Worm (Caenorhabditis elegans): Measurements from ENCODE around the gene T25B9.3.

The T25B9.3 gene

DNA sequence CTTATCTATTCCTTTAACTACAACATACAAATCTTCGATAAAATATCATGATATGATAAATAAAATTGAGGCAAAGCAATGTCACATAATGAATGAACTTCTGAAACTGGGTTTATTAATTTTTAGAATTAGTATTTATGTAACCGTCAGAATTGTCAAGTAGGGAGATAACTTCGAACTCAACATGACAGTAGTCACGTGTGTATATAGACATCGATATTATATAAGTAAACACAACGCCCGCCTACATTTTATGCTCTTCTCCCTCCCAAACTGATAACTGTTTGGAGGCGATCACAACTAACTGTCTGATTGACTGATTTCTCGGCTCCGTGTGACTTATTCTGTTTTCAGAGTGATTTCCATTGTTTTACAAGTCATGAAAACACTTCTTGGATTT lies 16.8 kb downstream of the T25B9.3 start, which contains the start of gene ugt-54:
TSS of gene ugt-54 (plus strand) at position 355 of the 400 bp plus-strand sequence.
- TF ChIP-seq C34F6.9 (tag; optimal IDR thresholded peaks at IDR 0.05): no peak
- TF ChIP-seq nhr-21 (tag; optimal IDR thresholded peaks at IDR 0.05): no peak
- no peak for TF ChIP-seq elt-3 (tag; optimal IDR thresholded peaks at IDR 0.05)
- no peak for TF ChIP-seq snpc-4 (tag; optimal IDR thresholded peaks at IDR 0.05)
- TF ChIP-seq mbf-1 (tag; optimal IDR thresholded peaks at IDR 0.05): no peak
- TF ChIP-seq ceh-82 (tag; optimal IDR thresholded peaks at IDR 0.05): no peak
- TF ChIP-seq alr-1 (tag; optimal IDR thresholded peaks at IDR 0.05): no peak
- no peak for TF ChIP-seq nhr-129 (tag; optimal IDR thresholded peaks at IDR 0.05)
- TF ChIP-seq egl-27 (tag; optimal IDR thresholded peaks at IDR 0.05): no peak
- no peak for TF ChIP-seq blmp-1 (tag; optimal IDR thresholded peaks at IDR 0.05; ENCODE audit: insufficient read depth)
- no peak for TF ChIP-seq crh-2 (tag; optimal IDR thresholded peaks at IDR 0.05)
- TF ChIP-seq fos-1 (tag; optimal IDR thresholded peaks at IDR 0.05): no peak

DNA sequence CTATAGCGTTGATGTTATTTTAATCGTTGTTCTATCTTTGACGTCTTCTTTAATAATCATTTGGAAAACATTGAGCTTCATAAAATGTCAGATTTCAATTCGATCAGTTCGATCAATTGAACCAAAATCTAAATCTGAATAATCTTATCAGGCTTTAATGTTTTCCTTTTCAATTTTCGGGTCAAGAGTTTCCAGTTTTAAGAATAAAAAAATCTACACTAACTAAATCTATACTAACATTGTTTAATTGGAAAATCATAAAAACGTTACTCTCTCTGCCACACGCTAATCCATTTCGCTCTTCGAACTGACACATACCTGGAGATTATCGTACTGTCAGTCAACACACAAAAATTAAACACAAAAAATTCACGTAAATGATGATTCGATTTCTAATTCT lies 19.6 kb downstream of the T25B9.3 start, which contains the start of gene T25B9.11:
TSS of gene T25B9.11 (plus strand) at position 301 of the 400 bp plus-strand sequence.
- no peak for TF ChIP-seq gmeb-1 (tag; optimal IDR thresholded peaks at IDR 0.05)
- TF ChIP-seq ama-1 (optimal IDR thresholded peaks at IDR 0.05): no peak
- TF ChIP-seq unc-55 (GFP tag; optimal IDR thresholded peaks at IDR 0.05): no peak
- no peak for TF ChIP-seq fos-1 (tag; optimal IDR thresholded peaks at IDR 0.05)
- no peak for TF ChIP-seq lin-39 (tag; optimal IDR thresholded peaks at IDR 0.05)
- TF ChIP-seq mbf-1 (tag; optimal IDR thresholded peaks at IDR 0.05): no peak
- no peak for TF ChIP-seq R02D3.7 (tag; optimal IDR thresholded peaks at IDR 0.05)
- no peak for TF ChIP-seq nhr-23 (tag; optimal IDR thresholded peaks at IDR 0.05)
- TF ChIP-seq nhr-6 (tag; optimal IDR thresholded peaks at IDR 0.05): no peak
- TF ChIP-seq Y55F3AM.14 (GFP tag; optimal IDR thresholded peaks at IDR 0.05): no peak
- TF ChIP-seq blmp-1 (tag; optimal IDR thresholded peaks at IDR 0.05; ENCODE audit: insufficient read depth): no peak
- TF ChIP-seq lin-13 (GFP tag; optimal IDR thresholded peaks at IDR 0.05): no peak
- TF ChIP-seq egl-27 (tag; optimal IDR thresholded peaks at IDR 0.05): no peak
- TF ChIP-seq snpc-4 (tag; optimal IDR thresholded peaks at IDR 0.05): no peak
- no peak for TF ChIP-seq sma-9 (GFP tag; optimal IDR thresholded peaks at IDR 0.05)
- no peak for TF ChIP-seq sma-9 (tag; optimal IDR thresholded peaks at IDR 0.05)
- no peak for TF ChIP-seq nhr-129 (tag; optimal IDR thresholded peaks at IDR 0.05)
- no peak for TF ChIP-seq nhr-77 (tag; optimal IDR thresholded peaks at IDR 0.05)
- TF ChIP-seq nhr-10 (tag; optimal IDR thresholded peaks at IDR 0.05): no peak

DNA sequence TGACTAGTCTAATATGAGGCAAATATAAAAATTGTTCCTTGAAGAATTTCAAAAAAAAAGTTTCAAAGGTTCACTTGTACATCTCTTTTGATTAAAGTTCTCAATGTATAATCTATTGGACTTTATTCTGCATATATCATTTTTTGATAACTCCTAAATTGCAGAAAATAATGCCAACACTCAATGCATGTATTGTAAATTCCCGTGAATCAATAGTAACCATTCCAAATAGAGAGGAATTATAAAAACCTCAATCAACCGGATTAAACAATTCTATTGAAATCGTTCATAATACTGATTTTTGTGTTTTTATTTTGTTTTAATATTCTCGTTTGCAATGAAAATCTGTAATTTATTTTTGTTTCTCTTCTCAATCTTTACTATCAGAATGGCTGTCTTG lies 20.5 kb downstream of the T25B9.3 start, which contains the start of gene T25B9.12:
TSS of gene T25B9.12 (plus strand) at position 301 of the 400 bp plus-strand sequence.
- TF ChIP-seq C34F6.9 (tag; optimal IDR thresholded peaks at IDR 0.05) (no peak), mdl-1 (tag; optimal IDR thresholded peaks at IDR 0.05) (no peak), snpc-4 (tag; optimal IDR thresholded peaks at IDR 0.05) (no peak), nhr-77 (tag; optimal IDR thresholded peaks at IDR 0.05) (no peak), peb-1 (tag; optimal IDR thresholded peaks at IDR 0.05) (no peak), Y55F3AM.14 (GFP tag; optimal IDR thresholded peaks at IDR 0.05) (no peak), ama-1 (optimal IDR thresholded peaks at IDR 0.05) (no peak), ZK546.5 (tag; optimal IDR thresholded peaks at IDR 0.05) (no peak), zag-1 (tag; optimal IDR thresholded peaks at IDR 0.05) (no peak), unc-62 (GFP tag; optimal IDR thresholded peaks at IDR 0.05) (no peak), ztf-1 (GFP tag; conservative IDR thresholded peaks at IDR 0.05) (no peak), mbf-1 (tag; optimal IDR thresholded peaks at IDR 0.05) (no peak), nhr-237 (tag; optimal IDR thresholded peaks at IDR 0.05) (no peak)

DNA sequence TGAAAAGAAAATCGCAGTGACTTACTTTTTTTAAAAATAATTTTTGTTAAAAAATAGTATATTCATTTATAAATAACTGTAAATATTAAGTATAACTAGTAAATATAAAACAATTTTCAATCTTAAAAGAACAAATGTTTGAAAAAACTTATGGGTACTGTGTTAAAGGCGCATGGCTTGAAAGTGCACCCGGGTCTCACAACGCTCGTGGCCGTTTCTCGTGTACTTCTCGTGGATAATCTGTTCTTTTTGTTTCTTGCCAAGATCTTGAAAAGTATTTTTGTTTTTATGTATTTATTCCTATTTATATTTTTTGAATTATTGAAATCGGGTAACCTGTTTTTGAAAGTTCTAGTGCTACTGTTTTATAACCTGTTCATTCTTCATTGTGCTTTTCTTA lies 21.5 kb downstream of the T25B9.3 start:
- no peak for TF ChIP-seq alr-1 (tag; optimal IDR thresholded peaks at IDR 0.05)
- no peak for TF ChIP-seq unc-39 (tag; optimal IDR thresholded peaks at IDR 0.05)
- no peak for TF ChIP-seq ama-1 (optimal IDR thresholded peaks at IDR 0.05)
- peak in 1 of 2 experiments; percentile 54 for TF ChIP-seq lsy-2 (tag; optimal IDR thresholded peaks at IDR 0.05)

DNA sequence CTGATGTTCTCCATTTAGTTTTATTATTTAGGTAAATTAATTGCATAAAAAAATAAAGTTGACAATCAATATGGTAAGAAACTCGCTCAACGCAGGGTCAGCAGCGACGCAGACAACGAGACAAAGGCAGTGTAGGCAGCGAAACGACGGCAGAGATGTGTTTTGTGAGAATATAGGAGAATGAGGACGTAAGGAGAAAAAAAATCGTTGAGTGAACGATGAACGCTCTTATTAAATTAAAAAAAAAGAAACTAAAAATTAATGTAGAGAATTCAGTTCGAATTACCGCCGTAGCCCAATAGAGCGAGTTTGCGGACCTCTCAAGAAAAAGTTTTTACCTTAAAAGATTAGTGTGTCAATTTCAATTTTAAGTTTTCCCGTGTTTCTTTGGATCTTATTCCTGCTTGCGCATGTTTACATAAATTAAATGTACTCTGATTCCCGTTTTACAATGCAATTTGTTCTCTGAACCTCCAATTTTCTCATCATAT lies 23.6 kb downstream of the T25B9.3 start, which contains the start of gene T25B9.8:
TSS of gene T25B9.8 (minus strand) at position 51 of the 491 bp plus-strand sequence.
- TF ChIP-seq C34F6.9 (tag; optimal IDR thresholded peaks at IDR 0.05) (peak; percentile 0), sma-9 (GFP tag; optimal IDR thresholded peaks at IDR 0.05) (no peak), sma-9 (tag; optimal IDR thresholded peaks at IDR 0.05) (no peak)
